Worm (Caenorhabditis elegans) whole organism, mixed stage, embryonic: ENCODE data around the gene C06B3.7.

ENCODE experiments used
- ces-1 ChIP-seq: fragments of 150-350 bp; optimal IDR thresholded peaks from 2 replicates; lab custom pipeline; 2014; ENCODE audit warnings: missing biosample characterization, missing genetic modification reagents, missing genetic modification characterization
- drap-1 ChIP-seq: fragments of 200-800 bp; sonication (Bioruptor generic); optimal IDR thresholded peaks from 3 replicates; lab custom pipeline; 2018; ENCODE audit warnings: mild to moderate bottlenecking, missing genetic modification characterization, missing compliant biosample characterization
- ztf-11 ChIP-seq: fragments of 150-350 bp; optimal IDR thresholded peaks from 2 replicates; lab custom pipeline; 2014; ENCODE audit warnings: missing biosample characterization, missing genetic modification characterization

DNA sequence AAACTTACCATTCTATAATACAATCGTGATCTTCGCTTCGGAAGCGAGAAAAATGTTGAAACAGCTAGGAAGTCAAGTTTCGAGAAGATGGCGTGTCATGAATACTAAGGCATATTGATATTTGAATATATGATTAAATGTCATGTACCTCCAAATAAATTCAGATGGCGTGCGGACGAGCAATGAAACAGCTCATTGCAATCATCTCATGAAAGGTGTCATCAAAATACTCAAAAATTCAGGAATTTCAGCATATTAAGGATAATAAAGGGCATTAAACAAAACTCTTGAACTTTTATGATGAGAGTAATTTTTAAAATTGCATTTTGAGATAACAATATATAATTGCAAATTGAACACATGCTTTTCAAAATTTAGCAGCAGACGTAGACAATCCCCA, 5.9 kb downstream of the C06B3.7 start, which contains the start of gene gcy-32:
- no peak for TF ChIP-seq ztf-11 (tag; lab: Kevin White, UChicago)
- TF ChIP-seq ces-1: no peak
- no peak for TF ChIP-seq drap-1
